Worm (Caenorhabditis elegans) whole organism, L2 larva: ENCODE data around the gene ant-1.3.

Source experiments
- F13H6.1 ChIP-seq: sonication (generic microtip); optimal IDR thresholded peaks from 2 replicates; lab custom pipeline; 2016; ENCODE audit warnings: missing genetic modification characterization, missing compliant biosample characterization
- R02D3.7 ChIP-seq: fragments of 150-350 bp; optimal IDR thresholded peaks from 2 replicates; lab custom pipeline; 2014; ENCODE audit warnings: missing biosample characterization, missing genetic modification characterization
- ZK546.5 ChIP-seq: sonication (generic microtip); optimal IDR thresholded peaks from 2 replicates; lab custom pipeline; 2017; ENCODE audit warnings: missing biosample characterization, missing genetic modification characterization
- alr-1 ChIP-seq: fragments of 150-350 bp; optimal IDR thresholded peaks from 2 replicates; lab custom pipeline; 2014; ENCODE audit warnings: missing biosample characterization, missing genetic modification characterization
- ama-1 ChIP-seq: fragments of 150-350 bp; optimal IDR thresholded peaks from 2 replicates; lab custom pipeline; 2018; ENCODE audit warnings: inconsistent platforms
- blmp-1 ChIP-seq: sonication (generic microtip); optimal IDR thresholded peaks from 2 replicates; lab custom pipeline; 2017; ENCODE audit warnings: missing genetic modification characterization, mild to moderate bottlenecking, missing compliant biosample characterization, antibody characterized with exemption, moderate library complexity; ENCODE audit not compliant: insufficient read depth
- ceh-82 ChIP-seq: fragments of 150-350 bp; optimal IDR thresholded peaks from 2 replicates; lab custom pipeline; 2014; ENCODE audit warnings: missing biosample characterization, missing genetic modification characterization
- crh-2 ChIP-seq: sonication (generic microtip); optimal IDR thresholded peaks from 2 replicates; lab custom pipeline; 2017; ENCODE audit warnings: missing biosample characterization, missing genetic modification characterization
- dmd-4 ChIP-seq: sonication (generic microtip); optimal IDR thresholded peaks from 2 replicates; lab custom pipeline; 2017; ENCODE audit warnings: missing biosample characterization, missing genetic modification characterization
- egl-27 ChIP-seq: sonication (generic microtip); optimal IDR thresholded peaks from 3 replicates; lab custom pipeline; 2017; ENCODE audit warnings: missing biosample characterization, missing genetic modification reagents, missing genetic modification characterization
- elt-1 ChIP-seq: fragments of 150-350 bp; optimal IDR thresholded peaks from 2 replicates; lab custom pipeline; 2014; ENCODE audit warnings: missing biosample characterization, missing genetic modification characterization
- elt-3 ChIP-seq: sonication (generic microtip); optimal IDR thresholded peaks from 2 replicates; lab custom pipeline; 2017; ENCODE audit warnings: missing biosample characterization, missing genetic modification characterization
- fos-1 ChIP-seq: fragments of 150-350 bp; optimal IDR thresholded peaks from 2 replicates; lab custom pipeline; 2014; ENCODE audit warnings: missing biosample characterization, missing genetic modification characterization
- gmeb-1 ChIP-seq: fragments of 150-350 bp; optimal IDR thresholded peaks from 2 replicates; lab custom pipeline; 2014; ENCODE audit warnings: missing biosample characterization, missing genetic modification characterization
- lin-11 ChIP-seq: fragments of 150-350 bp; sonication (generic microtip); optimal IDR thresholded peaks from 2 replicates; lab custom pipeline; 2014; ENCODE audit warnings: missing biosample characterization, missing genetic modification characterization, inconsistent platforms, mixed read lengths
- lin-13 ChIP-seq: fragments of 150-350 bp; optimal IDR thresholded peaks from 2 replicates; lab custom pipeline; 2014; ENCODE audit warnings: missing biosample characterization, missing genetic modification reagents, missing genetic modification characterization
- lin-39 ChIP-seq: fragments of 150-350 bp; optimal IDR thresholded peaks from 2 replicates; lab custom pipeline; 2014; ENCODE audit warnings: missing biosample characterization, missing genetic modification reagents, missing genetic modification characterization
- lsy-2 ChIP-seq, 2 experiments: fragments of 150-350 bp in 1 of 2; sonication (generic microtip) in 1 of 2; optimal IDR thresholded peaks; 2 replicates each; lab custom pipeline; 2014 to 2017; ENCODE audit warnings: missing biosample characterization in 2 of 2, missing genetic modification characterization in 2 of 2
- mab-5 ChIP-seq: fragments of 150-350 bp; optimal IDR thresholded peaks from 2 replicates; lab custom pipeline; 2014; ENCODE audit warnings: missing biosample characterization, missing genetic modification characterization
- mdl-1 ChIP-seq, 2 experiments: fragments of 150-350 bp in 1 of 2; sonication (generic microtip) in 1 of 2; optimal IDR thresholded peaks; 2 replicates each; lab custom pipeline; 2017; ENCODE audit warnings: missing biosample characterization in 2 of 2, missing genetic modification characterization in 2 of 2
- nhr-10 ChIP-seq: sonication (generic microtip); optimal IDR thresholded peaks from 2 replicates; lab custom pipeline; 2017; ENCODE audit warnings: missing biosample characterization, missing genetic modification characterization
- nhr-11 ChIP-seq: fragments of 150-350 bp; optimal IDR thresholded peaks from 2 replicates; lab custom pipeline; 2014; ENCODE audit warnings: missing biosample characterization, missing genetic modification characterization
- nhr-12 ChIP-seq: fragments of 150-350 bp; optimal IDR thresholded peaks from 2 replicates; lab custom pipeline; 2014; ENCODE audit warnings: missing biosample characterization, missing genetic modification characterization
- nhr-129 ChIP-seq: fragments of 150-350 bp; optimal IDR thresholded peaks from 2 replicates; lab custom pipeline; 2014; ENCODE audit warnings: missing biosample characterization, missing genetic modification characterization
- nhr-21 ChIP-seq: fragments of 150-350 bp; optimal IDR thresholded peaks from 2 replicates; lab custom pipeline; 2014; ENCODE audit warnings: missing biosample characterization, missing genetic modification characterization
- nhr-237 ChIP-seq: fragments of 150-350 bp; optimal IDR thresholded peaks from 2 replicates; lab custom pipeline; 2014; ENCODE audit warnings: missing biosample characterization, missing genetic modification characterization
- nhr-25 ChIP-seq: fragments of 150-350 bp; sonication (generic microtip); optimal IDR thresholded peaks from 3 replicates; lab custom pipeline; 2014; ENCODE audit warnings: missing biosample characterization, missing genetic modification characterization
- nhr-6 ChIP-seq: fragments of 150-350 bp; optimal IDR thresholded peaks from 2 replicates; lab custom pipeline; 2014; ENCODE audit warnings: missing biosample characterization, missing genetic modification characterization
- nhr-77 ChIP-seq: fragments of 150-350 bp; optimal IDR thresholded peaks from 2 replicates; lab custom pipeline; 2014; ENCODE audit warnings: missing biosample characterization, missing genetic modification characterization
- peb-1 ChIP-seq: fragments of 150-350 bp; optimal IDR thresholded peaks from 2 replicates; lab custom pipeline; 2014; ENCODE audit warnings: missing biosample characterization, missing genetic modification characterization
- sem-4 ChIP-seq: fragments of 150-350 bp; optimal IDR thresholded peaks from 2 replicates; lab custom pipeline; 2014; ENCODE audit warnings: missing biosample characterization, missing genetic modification reagents, missing genetic modification characterization
- skn-1 ChIP-seq: sonication (generic microtip); optimal IDR thresholded peaks from 2 replicates; lab custom pipeline; 2017; ENCODE audit warnings: missing biosample characterization, missing genetic modification characterization
- sma-9 ChIP-seq, 2 experiments: fragments of 150-350 bp in 1 of 2; sonication (generic microtip) in 1 of 2; optimal IDR thresholded peaks; 2 replicates each; lab custom pipeline; 2014 to 2016; ENCODE audit warnings: missing genetic modification characterization in 2 of 2, mild to moderate bottlenecking in 1 of 2, missing biosample characterization in 1 of 2, missing compliant biosample characterization in 1 of 2, missing genetic modification reagents in 1 of 2, moderate library complexity in 1 of 2
- snpc-4 ChIP-seq: fragments of 150-350 bp; optimal IDR thresholded peaks from 2 replicates; lab custom pipeline; 2014; ENCODE audit warnings: missing biosample characterization, missing genetic modification characterization
- unc-39 ChIP-seq: fragments of 150-350 bp; optimal IDR thresholded peaks from 2 replicates; lab custom pipeline; 2014; ENCODE audit warnings: missing biosample characterization, missing genetic modification characterization
- unc-55 ChIP-seq: fragments of 150-350 bp; sonication (generic microtip); optimal IDR thresholded peaks from 3 replicates; lab custom pipeline; 2014; ENCODE audit warnings: missing biosample characterization, missing genetic modification reagents, missing genetic modification characterization
- unc-62 ChIP-seq: fragments of 150-350 bp; optimal IDR thresholded peaks from 2 replicates; lab custom pipeline; 2014; ENCODE audit warnings: missing biosample characterization, missing genetic modification reagents, missing genetic modification characterization
- zag-1 ChIP-seq: fragments of 150-350 bp; optimal IDR thresholded peaks from 2 replicates; lab custom pipeline; 2014; ENCODE audit warnings: missing biosample characterization, missing genetic modification characterization
- ztf-1 ChIP-seq: fragments of 200-800 bp; sonication (Bioruptor generic); conservative IDR thresholded peaks from 2 replicates; pipeline ENCODE4 v1.3.6; 2022; ENCODE audit warnings: missing genetic modification characterization, missing compliant biosample characterization
- ztf-11 ChIP-seq: sonication (generic microtip); optimal IDR thresholded peaks from 2 replicates; lab custom pipeline; 2017; ENCODE audit warnings: missing biosample characterization, missing genetic modification characterization
- ztf-4 ChIP-seq: fragments of 150-350 bp; optimal IDR thresholded peaks from 2 replicates; lab custom pipeline; 2014; ENCODE audit warnings: missing biosample characterization, missing genetic modification characterization

ant-1.3 gene

ce11 chrIV:9677226-9677992 is 31.7 kb downstream of the ant-1.3 start (continued):
- TF ChIP-seq ama-1 (lab: Kevin White, UChicago) = no peak
- no peak for TF ChIP-seq R02D3.7
- no peak for TF ChIP-seq skn-1 (tag; lab: Kevin White, UChicago)
- no peak for TF ChIP-seq elt-3 (tag; lab: Kevin White, UChicago)
- TF ChIP-seq nhr-77 (tag; lab: Kevin White, UChicago) = no peak
- no peak for TF ChIP-seq ztf-4 (tag; lab: Kevin White, UChicago)
- no peak for TF ChIP-seq dmd-4 (tag; lab: Kevin White, UChicago)
- TF ChIP-seq nhr-12 (tag; lab: Kevin White, UChicago) = no peak
- TF ChIP-seq blmp-1 = peak; percentile 92
- no peak for TF ChIP-seq ceh-82 (tag; lab: Kevin White, UChicago)
- TF ChIP-seq ztf-1 (GFP tag; lab: Robert Waterston, UW) = no peak
- no peak for TF ChIP-seq elt-1 (tag; lab: Kevin White, UChicago)
- no peak for TF ChIP-seq lin-39 (tag; lab: Kevin White, UChicago)

- peak; percentile 13 for TF ChIP-seq gmeb-1
- no peak for TF ChIP-seq nhr-25
- no peak for TF ChIP-seq unc-39 (tag; lab: Kevin White, UChicago)
- no peak for TF ChIP-seq nhr-10 (tag; lab: Kevin White, UChicago)
- no peak for TF ChIP-seq egl-27 (tag; lab: Kevin White, UChicago)
- TF ChIP-seq crh-2 = peak; percentile 71
- peak; percentile 32 for TF ChIP-seq F13H6.1 (tag; lab: Kevin White, UChicago)
- TF ChIP-seq mdl-1 (tag; optimal IDR thresholded peaks at IDR 0.05; lab: Kevin White, UChicago) = peak in 1 of 2 experiments; percentile 30
- TF ChIP-seq unc-62 (GFP tag; lab: Kevin White, UChicago) = no peak
- TF ChIP-seq nhr-237 (tag; lab: Kevin White, UChicago) = no peak
- TF ChIP-seq R02D3.7 = no peak
- no peak for TF ChIP-seq ZK546.5 (tag; lab: Kevin White, UChicago)
- TF ChIP-seq skn-1 (tag; lab: Kevin White, UChicago) = no peak
- peak; percentile 73 for TF ChIP-seq fos-1 (tag; lab: Kevin White, UChicago)
- TF ChIP-seq nhr-6 (tag; lab: Kevin White, UChicago) = no peak
- peak; percentile 32 for TF ChIP-seq nhr-129 (tag; lab: Kevin White, UChicago)
- TF ChIP-seq peb-1 = no peak
- no peak for TF ChIP-seq ztf-4 (tag; lab: Kevin White, UChicago)
- no peak for TF ChIP-seq elt-3 (tag; lab: Kevin White, UChicago)
- TF ChIP-seq lin-39 (tag; lab: Kevin White, UChicago) = no peak
- TF ChIP-seq snpc-4 = no peak
- TF ChIP-seq mab-5 (tag; lab: Kevin White, UChicago) = no peak
- no peak for TF ChIP-seq nhr-11
- TF ChIP-seq blmp-1 = no peak
- no peak for TF ChIP-seq dmd-4 (tag; lab: Kevin White, UChicago)
- peak; percentile 75 for TF ChIP-seq sma-9 (GFP tag; optimal IDR thresholded peaks at IDR 0.05; lab: Kevin White, UChicago)
- TF ChIP-seq sma-9 (tag; optimal IDR thresholded peaks at IDR 0.05; lab: Kevin White, UChicago) = no peak
Observed at ce11 chrIV:9676535-9676934, 32.6 kb downstream of the ant-1.3 start.

- TF ChIP-seq sem-4 (tag; lab: Kevin White, UChicago) = no peak
- TF ChIP-seq nhr-10 (tag; lab: Kevin White, UChicago) = no peak
- no peak for TF ChIP-seq nhr-12 (tag; lab: Kevin White, UChicago)
- no peak for TF ChIP-seq lsy-2 (tag; optimal IDR thresholded peaks at IDR 0.05; lab: Kevin White, UChicago)
- no peak for TF ChIP-seq ama-1 (lab: Kevin White, UChicago)
- TF ChIP-seq sma-9 (GFP tag; optimal IDR thresholded peaks at IDR 0.05; lab: Kevin White, UChicago) = no peak
- no peak for TF ChIP-seq sma-9 (tag; optimal IDR thresholded peaks at IDR 0.05; lab: Kevin White, UChicago)
- no peak for TF ChIP-seq nhr-21 (tag; lab: Kevin White, UChicago)
- no peak for TF ChIP-seq dmd-4 (tag; lab: Kevin White, UChicago)
- TF ChIP-seq lin-11 (tag; lab: Kevin White, UChicago) = no peak
- TF ChIP-seq lin-39 (tag; lab: Kevin White, UChicago) = no peak
- no peak for TF ChIP-seq lin-13 (GFP tag; lab: Kevin White, UChicago)
- TF ChIP-seq ztf-11 (tag; lab: Kevin White, UChicago) = no peak
- no peak for TF ChIP-seq gmeb-1
- no peak for TF ChIP-seq ztf-4 (tag; lab: Kevin White, UChicago)
- TF ChIP-seq mab-5 (tag; lab: Kevin White, UChicago) = no peak
- no peak for TF ChIP-seq ceh-82 (tag; lab: Kevin White, UChicago)
- TF ChIP-seq unc-55 (GFP tag; lab: Kevin White, UChicago) = no peak
- TF ChIP-seq alr-1 (tag; lab: Kevin White, UChicago) = no peak
- no peak for TF ChIP-seq nhr-237 (tag; lab: Kevin White, UChicago)
- no peak for TF ChIP-seq zag-1 (tag; lab: Kevin White, UChicago)
Observed at ce11 chrIV:9675572-9675971, 33.5 kb downstream of the ant-1.3 start, which contains the start of gene nhr-34. nhr-34 (minus strand) TSS chrIV:9675672.
